Fruit fly (Drosophila melanogaster) whole organism, embryonic: ENCODE results near the gene Pp1-87B.

Experiments used
- CG11085 ChIP-seq: fragments of 200-800 bp; sonication (Bioruptor generic); IDR thresholded peaks from 2 replicates; pipeline ENCODE4 v1.3.6; 2022; ENCODE audit warnings: missing biosample characterization, missing genetic modification characterization
- CG11560 ChIP-seq: fragments of 200-800 bp; sonication (Bioruptor generic); IDR thresholded peaks from 3 replicates; pipeline ENCODE4 v1.3.6; 2022; ENCODE audit warnings: missing biosample characterization, missing genetic modification characterization
- CG15479 ChIP-seq: fragments of 200-800 bp; sonication (Bioruptor generic); optimal IDR thresholded peaks from 3 replicates; lab custom pipeline; 2019; ENCODE audit warnings: missing biosample characterization, mild to moderate bottlenecking, missing genetic modification characterization, moderate library complexity
- CG17186 ChIP-seq: fragments of 200-800 bp; sonication (Bioruptor generic); optimal IDR thresholded peaks from 3 replicates; lab custom pipeline; 2017; ENCODE audit warnings: missing biosample characterization, missing genetic modification reagents, missing genetic modification characterization
- CG17328 ChIP-seq: fragments of 200-800 bp; sonication (Bioruptor generic); IDR thresholded peaks from 2 replicates; pipeline ENCODE4 v1.3.6; 2022; ENCODE audit warnings: missing biosample characterization, missing genetic modification characterization
- CG1792 ChIP-seq: fragments of 200-800 bp; sonication (Bioruptor generic); optimal IDR thresholded peaks from 2 replicates; lab custom pipeline; 2016; ENCODE audit warnings: missing biosample characterization, missing genetic modification characterization
- CG18599 ChIP-seq: fragments of 200-800 bp; sonication (Bioruptor generic); optimal IDR thresholded peaks from 3 replicates; lab custom pipeline; 2017; ENCODE audit warnings: missing biosample characterization, missing genetic modification characterization, mild to moderate bottlenecking, moderate library complexity, missing genetic modification reagents
- CG2712 ChIP-seq: fragments of 200-800 bp; optimal IDR thresholded peaks from 3 replicates; lab custom pipeline; 2019; ENCODE audit warnings: missing biosample characterization, mild to moderate bottlenecking, missing genetic modification characterization, moderate library complexity
- CG30403 ChIP-seq: fragments of 200-800 bp; sonication (Bioruptor generic); optimal IDR thresholded peaks from 3 replicates; lab custom pipeline; 2016; ENCODE audit warnings: missing biosample characterization, missing genetic modification characterization
- CG4820 ChIP-seq: fragments of 200-800 bp; sonication (Bioruptor generic); optimal IDR thresholded peaks from 3 replicates; lab custom pipeline; 2016; ENCODE audit warnings: missing biosample characterization, missing genetic modification characterization
- CG6654 ChIP-seq: fragments of 200-800 bp; sonication (Bioruptor generic); optimal IDR thresholded peaks from 2 replicates; lab custom pipeline; 2017; ENCODE audit warnings: missing biosample characterization, mild to moderate bottlenecking, missing genetic modification characterization
- CG7963 ChIP-seq: fragments of 200-800 bp; sonication (Bioruptor generic); IDR thresholded peaks from 3 replicates; pipeline ENCODE4 v1.3.6; 2022; ENCODE audit warnings: missing biosample characterization, missing genetic modification characterization; ENCODE audit not compliant: partially characterized antibody
- CG8765 ChIP-seq: fragments of 200-800 bp; sonication (Bioruptor generic); IDR thresholded peaks from 2 replicates; pipeline ENCODE4 v1.3.6; 2022; ENCODE audit warnings: missing biosample characterization, missing genetic modification characterization
- CG9727 ChIP-seq: fragments of 200-800 bp; sonication (Bioruptor generic); optimal IDR thresholded peaks from 3 replicates; lab custom pipeline; 2017; ENCODE audit warnings: missing biosample characterization, mild to moderate bottlenecking, missing genetic modification characterization
- CG9817 ChIP-seq: fragments of 200-800 bp; sonication (Bioruptor generic); optimal IDR thresholded peaks from 2 replicates; lab custom pipeline; 2018; ENCODE audit warnings: missing biosample characterization, mild to moderate bottlenecking, missing genetic modification characterization, moderate library complexity
- D19A ChIP-seq: fragments of 200-800 bp; optimal IDR thresholded peaks from 3 replicates; lab custom pipeline; 2019; ENCODE audit warnings: missing biosample characterization, mild to moderate bottlenecking, missing genetic modification characterization, moderate library complexity
- Dip2 ChIP-seq: fragments of 200-800 bp; sonication (Bioruptor generic); IDR thresholded peaks from 2 replicates; pipeline ENCODE4 v1.3.6; 2022; ENCODE audit warnings: missing biosample characterization, missing genetic modification characterization
- Dp ChIP-seq: fragments of 200-800 bp; sonication (Bioruptor generic); optimal IDR thresholded peaks from 2 replicates; lab custom pipeline; 2018; ENCODE audit warnings: missing biosample characterization, mild to moderate bottlenecking, missing genetic modification characterization, moderate library complexity
- Drgx ChIP-seq: fragments of 200-800 bp; sonication (Bioruptor generic); IDR thresholded peaks from 2 replicates; pipeline ENCODE4 v1.3.6; 2022; ENCODE audit warnings: missing biosample characterization, missing genetic modification characterization
- Elba2 ChIP-seq: fragments of 200-800 bp; sonication (Bioruptor generic); optimal IDR thresholded peaks from 3 replicates; lab custom pipeline; 2016; ENCODE audit warnings: missing biosample characterization, missing genetic modification characterization
- HLH3B ChIP-seq: fragments of 200-800 bp; sonication (Bioruptor generic); IDR thresholded peaks from 2 replicates; pipeline ENCODE4 v1.3.6; 2022; ENCODE audit warnings: missing biosample characterization, missing genetic modification characterization
- HLH54F ChIP-seq: fragments of 200-800 bp; sonication (Bioruptor generic); optimal IDR thresholded peaks from 3 replicates; lab custom pipeline; 2016; ENCODE audit warnings: missing biosample characterization, missing genetic modification characterization
- Hsf ChIP-seq: fragments of 200-800 bp; sonication (Bioruptor generic); optimal IDR thresholded peaks from 3 replicates; lab custom pipeline; 2016; ENCODE audit warnings: missing biosample characterization, missing genetic modification characterization
- Meics ChIP-seq: fragments of 200-800 bp; sonication (Bioruptor generic); optimal IDR thresholded peaks from 2 replicates; lab custom pipeline; 2017; ENCODE audit warnings: missing biosample characterization, mild to moderate bottlenecking, missing genetic modification characterization
- NK7.1 ChIP-seq: fragments of 200-800 bp; sonication (Bioruptor generic); optimal IDR thresholded peaks from 3 replicates; lab custom pipeline; 2016; ENCODE audit warnings: missing biosample characterization, missing genetic modification characterization
- Oaz ChIP-seq: fragments of 200-800 bp; sonication (Bioruptor generic); IDR thresholded peaks from 2 replicates; pipeline ENCODE4 v1.3.6; 2022; ENCODE audit warnings: missing biosample characterization, missing genetic modification characterization
- Oli ChIP-seq: fragments of 200-800 bp; sonication (Bioruptor generic); optimal IDR thresholded peaks from 2 replicates; lab custom pipeline; 2018; ENCODE audit warnings: missing biosample characterization, mild to moderate bottlenecking, missing genetic modification characterization, moderate library complexity
- Poxn ChIP-seq: fragments of 200-800 bp; sonication (Bioruptor generic); IDR thresholded peaks from 2 replicates; pipeline ENCODE4 v1.3.6; 2022; ENCODE audit warnings: missing biosample characterization, missing genetic modification characterization
- Rfx ChIP-seq: fragments of 200-800 bp; sonication (Bioruptor generic); IDR thresholded peaks from 2 replicates; pipeline ENCODE4 v1.3.6; 2022; ENCODE audit warnings: missing biosample characterization, missing genetic modification characterization
- Rx ChIP-seq: fragments of 200-800 bp; sonication (Bioruptor generic); IDR thresholded peaks from 2 replicates; pipeline ENCODE4 v1.3.6; 2022; ENCODE audit warnings: missing biosample characterization, missing genetic modification characterization
- ab ChIP-seq: fragments of 200-800 bp; sonication (Bioruptor generic); optimal IDR thresholded peaks from 2 replicates; lab custom pipeline; 2016; ENCODE audit warnings: missing biosample characterization, missing genetic modification characterization
- crp ChIP-seq, 2 experiments: fragments of 200-800 bp; sonication (Bioruptor generic); optimal IDR thresholded peaks; 2 replicates in 1 of 2; 3 replicates in 1 of 2; lab custom pipeline; 2017; ENCODE audit warnings: missing biosample characterization in 2 of 2, missing genetic modification characterization in 2 of 2, mild to moderate bottlenecking in 1 of 2, moderate library complexity in 1 of 2
- dmrt99B ChIP-seq: fragments of 200-800 bp; sonication (Bioruptor generic); optimal IDR thresholded peaks from 2 replicates; lab custom pipeline; 2018; ENCODE audit warnings: missing biosample characterization, mild to moderate bottlenecking, missing genetic modification characterization, moderate library complexity
- esg ChIP-seq: fragments of 200-800 bp; sonication (Bioruptor generic); conservative IDR thresholded peaks from 2 replicates; pipeline ENCODE4 v1.3.6; 2022; ENCODE audit warnings: missing biosample characterization, missing genetic modification characterization
- gem ChIP-seq: fragments of 200-800 bp; sonication (Bioruptor generic); optimal IDR thresholded peaks from 2 replicates; lab custom pipeline; 2019; ENCODE audit warnings: missing biosample characterization, mild to moderate bottlenecking, missing genetic modification characterization, moderate library complexity
- insv ChIP-seq, 2 experiments: fragments of 200-800 bp; sonication (Bioruptor generic); optimal IDR thresholded peaks; 3 replicates each; lab custom pipeline; 2016 to 2018; ENCODE audit warnings: missing biosample characterization in 2 of 2, missing genetic modification characterization in 2 of 2
- jing ChIP-seq: fragments of 200-800 bp; sonication (Bioruptor generic); optimal IDR thresholded peaks from 2 replicates; lab custom pipeline; 2018; ENCODE audit warnings: missing biosample characterization, mild to moderate bottlenecking, missing genetic modification characterization
- jumu ChIP-seq: fragments of 200-800 bp; sonication (Bioruptor generic); optimal IDR thresholded peaks from 3 replicates; lab custom pipeline; 2016; ENCODE audit warnings: missing biosample characterization, missing genetic modification characterization
- lbe ChIP-seq: fragments of 200-800 bp; sonication (Bioruptor generic); optimal IDR thresholded peaks from 2 replicates; lab custom pipeline; 2016; ENCODE audit warnings: missing biosample characterization, mild to moderate bottlenecking, missing genetic modification characterization
- lmd ChIP-seq: fragments of 200-800 bp; sonication (Bioruptor generic); IDR thresholded peaks from 2 replicates; pipeline ENCODE4 v1.3.6; 2022; ENCODE audit warnings: missing biosample characterization, missing genetic modification characterization
- luna ChIP-seq: fragments of 200-800 bp; sonication (Bioruptor generic); optimal IDR thresholded peaks from 2 replicates; lab custom pipeline; 2016; ENCODE audit warnings: missing biosample characterization, missing genetic modification characterization
- nerfin-1 ChIP-seq: fragments of 200-800 bp; sonication (Bioruptor generic); optimal IDR thresholded peaks from 3 replicates; lab custom pipeline; 2019; ENCODE audit warnings: missing biosample characterization, mild to moderate bottlenecking, missing genetic modification characterization, moderate library complexity
- nerfin-2 ChIP-seq: fragments of 200-800 bp; sonication (Bioruptor generic); IDR thresholded peaks from 2 replicates; pipeline ENCODE4 v1.3.6; 2022; ENCODE audit warnings: missing biosample characterization, missing genetic modification characterization; ENCODE audit not compliant: partially characterized antibody
- nom ChIP-seq: fragments of 200-800 bp; sonication (Bioruptor generic); optimal IDR thresholded peaks from 2 replicates; lab custom pipeline; 2017; ENCODE audit warnings: missing biosample characterization, missing genetic modification characterization, mild to moderate bottlenecking, moderate library complexity, missing genetic modification reagents
- onecut ChIP-seq: fragments of 200-800 bp; sonication (Bioruptor generic); IDR thresholded peaks from 2 replicates; pipeline ENCODE4 v1.3.6; 2022; ENCODE audit warnings: missing biosample characterization, missing genetic modification characterization
- otp ChIP-seq: fragments of 200-800 bp; sonication (Bioruptor generic); IDR thresholded peaks from 3 replicates; pipeline ENCODE4, ENCODE4 v1.3.6; 2022; ENCODE audit warnings: missing biosample characterization, missing genetic modification characterization
- prd ChIP-seq, 3 experiments: fragments of >200 bp in 2 of 3; fragments of 200-800 bp in 1 of 3; sonication (Bioruptor generic) in 1 of 3; optimal IDR thresholded peaks in 2 of 3; IDR thresholded peaks in 1 of 3; 2 replicates in 2 of 3; 3 replicates in 1 of 3; pipeline versions ENCODE4 v1.3.6 to Lab custom; 2017 to 2022; ENCODE audit warnings: missing biosample characterization in 1 of 3, missing genetic modification characterization in 1 of 3
- pros ChIP-seq: fragments of 200-800 bp; sonication (Bioruptor generic); optimal IDR thresholded peaks from 3 replicates; lab custom pipeline; 2019; ENCODE audit warnings: missing biosample characterization, mild to moderate bottlenecking, missing genetic modification characterization, moderate library complexity
- stc ChIP-seq: fragments of 200-800 bp; sonication (Bioruptor generic); IDR thresholded peaks from 2 replicates; pipeline ENCODE4 v1.3.6; 2022; ENCODE audit warnings: missing biosample characterization, missing genetic modification characterization
- zen2 ChIP-seq: fragments of 200-800 bp; sonication (Bioruptor generic); IDR thresholded peaks from 3 replicates; pipeline ENCODE4 v1.3.6; 2022; ENCODE audit warnings: missing biosample characterization, missing genetic modification characterization; ENCODE audit not compliant: partially characterized antibody

Gene Pp1-87B

dm6 chr3R:12451376-12451775 is 25.7 kb upstream of the Pp1-87B start (continued):
- no peak for TF ChIP-seq lbe
- TF ChIP-seq NK7.1 (GFP tag; lab: Kevin White, UChicago) = no peak
- TF ChIP-seq dmrt99B (tag; lab: Kevin White, UChicago) = peak; percentile 65
- TF ChIP-seq CG30403 (GFP tag; lab: Kevin White, UChicago) = peak; percentile 40
- no peak for TF ChIP-seq CG11085
- no peak for TF ChIP-seq Dp (GFP tag; lab: Kevin White, UChicago)
- peak; percentile 69 for TF ChIP-seq gem (tag; lab: Kevin White, UChicago)
- no peak for TF ChIP-seq CG17186
- no peak for TF ChIP-seq CG8765 (GFP tag; lab: Robert Waterston, UW)
- TF ChIP-seq Drgx (GFP tag; lab: Robert Waterston, UW) = peak; percentile 13; the same call in 1 of the 2 replicates
- peak; percentile 58 for TF ChIP-seq Oli
- TF ChIP-seq insv (GFP tag; optimal IDR thresholded peaks at IDR 0.05; lab: Kevin White, UChicago) = no peak
- TF ChIP-seq HLH54F (GFP tag; lab: Kevin White, UChicago) = no peak
- no peak for TF ChIP-seq CG9727 (GFP tag; lab: Kevin White, UChicago)
- TF ChIP-seq Rfx (GFP tag; lab: Robert Waterston, UW) = peak; percentile 23; the same call in 1 of the 2 replicates
- no peak for TF ChIP-seq nom (GFP tag; lab: Kevin White, UChicago)
- 0 out of 2 replicates have a peak, but pooled peaks have one; percentile 16 for TF ChIP-seq lmd (GFP tag; lab: Robert Waterston, UW)
- no peak for TF ChIP-seq otp (GFP tag; lab: Robert Waterston, UW)
- peak; percentile 37; the same call in 1 of the 2 replicates for TF ChIP-seq stc (GFP tag; lab: Robert Waterston, UW)
- peak; percentile 12 for TF ChIP-seq Meics (GFP tag; lab: Kevin White, UChicago)
- TF ChIP-seq Rx (GFP tag; lab: Robert Waterston, UW) = no peak
- no peak for TF ChIP-seq CG4820 (GFP tag; lab: Kevin White, UChicago)
- TF ChIP-seq CG6654 (GFP tag; lab: Kevin White, UChicago) = no peak
- TF ChIP-seq luna (GFP tag; lab: Kevin White, UChicago) = no peak
- TF ChIP-seq jumu (GFP tag; lab: Kevin White, UChicago) = no peak
- peak; percentile 48 for TF ChIP-seq onecut (GFP tag; lab: Robert Waterston, UW)
- no peak for TF ChIP-seq Dip2 (GFP tag; lab: Robert Waterston, UW)
- TF ChIP-seq prd (optimal IDR thresholded peaks at IDR 0.05; lab: Kevin White, UChicago) = no peak
- TF ChIP-seq prd (GFP tag; IDR thresholded peaks at IDR 0.05; lab: Robert Waterston, UW) = peak; percentile 34; the same call in 1 of the 3 replicates
- TF ChIP-seq Poxn (GFP tag; lab: Robert Waterston, UW) = no peak
- TF ChIP-seq CG1792 (GFP tag; lab: Kevin White, UChicago) = no peak
- no peak for TF ChIP-seq zen2 (GFP tag; lab: Robert Waterston, UW)
- no peak for TF ChIP-seq D19A (tag; lab: Kevin White, UChicago)
- no peak for TF ChIP-seq Elba2
- peak; percentile 39; the same call in 1 of the 2 replicates for TF ChIP-seq esg (GFP tag; lab: Robert Waterston, UW)
- peak; percentile 47; the same call in 1 of the 2 replicates for TF ChIP-seq CG17328
- no peak for TF ChIP-seq pros
- no peak for TF ChIP-seq CG11560 (tag; lab: Robert Waterston, UW)
- no peak for TF ChIP-seq CG18599 (GFP tag; lab: Kevin White, UChicago)
- TF ChIP-seq jing (GFP tag; lab: Kevin White, UChicago) = no peak
- no peak for TF ChIP-seq Oaz (GFP tag; lab: Robert Waterston, UW)
- peak; percentile 3 for TF ChIP-seq CG9817 (tag; lab: Kevin White, UChicago)
- TF ChIP-seq Hsf = peak; percentile 8
- TF ChIP-seq nerfin-2 (GFP tag; lab: Robert Waterston, UW) = no peak
- TF ChIP-seq CG2712 (tag; lab: Kevin White, UChicago) = peak; percentile 29
- no peak for TF ChIP-seq CG15479 (GFP tag; lab: Kevin White, UChicago)
- peak; percentile 42; the same call in 1 of the 2 replicates for TF ChIP-seq HLH3B (GFP tag; lab: Robert Waterston, UW)
- TF ChIP-seq CG7963 (GFP tag; lab: Robert Waterston, UW) = no peak
- no peak for TF ChIP-seq ab (GFP tag; lab: Kevin White, UChicago)
- TF ChIP-seq crp (GFP tag; optimal IDR thresholded peaks at IDR 0.05; lab: Kevin White, UChicago) = no peak
- no peak for TF ChIP-seq nerfin-1 (tag; lab: Kevin White, UChicago)
